Worm (Caenorhabditis elegans) whole organism, early embryonic: ENCODE results near the gene ttr-49.

ENCODE experiments used
- B0310.2 ChIP-seq: sonication (generic microtip); optimal IDR thresholded peaks from 2 replicates; lab custom pipeline; 2016; ENCODE audit warnings: mild to moderate bottlenecking, missing genetic modification characterization, missing compliant biosample characterization
- F13C5.2 ChIP-seq: sonication (generic microtip); optimal IDR thresholded peaks from 2 replicates; lab custom pipeline; 2017; ENCODE audit warnings: mild to moderate bottlenecking, missing genetic modification characterization, inconsistent platforms, missing compliant biosample characterization
- aly-1 ChIP-seq: sonication (generic microtip); optimal IDR thresholded peaks from 2 replicates; lab custom pipeline; 2016; ENCODE audit warnings: missing genetic modification characterization, missing compliant biosample characterization
- ama-1 ChIP-seq: fragments of 150-350 bp; optimal IDR thresholded peaks from 2 replicates; lab custom pipeline; 2014
- ceh-36 ChIP-seq: sonication (generic microtip); optimal IDR thresholded peaks from 2 replicates; lab custom pipeline; 2016; ENCODE audit warnings: missing genetic modification characterization, inconsistent platforms, missing compliant biosample characterization
- ets-7 ChIP-seq: sonication (generic microtip); optimal IDR thresholded peaks from 2 replicates; lab custom pipeline; 2016; ENCODE audit warnings: missing genotype, missing genetic modification characterization, missing compliant biosample characterization
- flt-1 ChIP-seq: fragments of 200-800 bp; sonication (Bioruptor generic); IDR thresholded peaks from 2 replicates; pipeline ENCODE4 v1.3.6; 2022; ENCODE audit warnings: missing genetic modification characterization, missing compliant biosample characterization
- hmbx-1 ChIP-seq: sonication (generic microtip); optimal IDR thresholded peaks from 2 replicates; lab custom pipeline; 2016; ENCODE audit warnings: mild to moderate bottlenecking, missing genetic modification characterization, missing compliant biosample characterization
- hmg-4 ChIP-seq: fragments of 200-800 bp; sonication (Bioruptor generic); optimal IDR thresholded peaks from 2 replicates; lab custom pipeline; 2018; ENCODE audit warnings: mild to moderate bottlenecking, missing genetic modification characterization, missing compliant biosample characterization
- hnd-1 ChIP-seq: sonication (generic microtip); optimal IDR thresholded peaks from 2 replicates; lab custom pipeline; 2016; ENCODE audit warnings: missing genetic modification characterization, missing compliant biosample characterization
- pes-1 ChIP-seq: fragments of 200-800 bp; sonication (Bioruptor generic); IDR thresholded peaks from 2 replicates; pipeline ENCODE4 v1.3.6; 2022; ENCODE audit warnings: missing genetic modification reagents, missing genetic modification characterization, missing compliant biosample characterization
- scrt-1 ChIP-seq: fragments of 200-800 bp; sonication (Bioruptor generic); IDR thresholded peaks from 2 replicates; pipeline ENCODE4 v1.3.6; 2022; ENCODE audit warnings: missing genetic modification characterization, missing compliant biosample characterization
- sea-1 ChIP-seq: fragments of 200-800 bp; sonication (Bioruptor generic); conservative IDR thresholded peaks from 2 replicates; pipeline ENCODE4 v1.3.6; 2022; ENCODE audit warnings: missing genetic modification characterization, missing compliant biosample characterization
- tbx-11 ChIP-seq: fragments of 200-800 bp; sonication (Bioruptor generic); IDR thresholded peaks from 2 replicates; pipeline ENCODE4 v1.3.6; 2022; ENCODE audit warnings: missing genetic modification characterization, missing compliant biosample characterization
- tbx-37 ChIP-seq: fragments of 200-800 bp; sonication (Bioruptor generic); conservative IDR thresholded peaks from 2 replicates; pipeline ENCODE4 v1.3.6; 2022; ENCODE audit warnings: missing genetic modification reagents, missing genetic modification characterization, missing compliant biosample characterization
- tra-4 ChIP-seq: sonication (generic microtip); optimal IDR thresholded peaks from 2 replicates; lab custom pipeline; 2017; ENCODE audit warnings: missing genetic modification characterization, missing compliant biosample characterization

The ttr-49 gene

DNA sequence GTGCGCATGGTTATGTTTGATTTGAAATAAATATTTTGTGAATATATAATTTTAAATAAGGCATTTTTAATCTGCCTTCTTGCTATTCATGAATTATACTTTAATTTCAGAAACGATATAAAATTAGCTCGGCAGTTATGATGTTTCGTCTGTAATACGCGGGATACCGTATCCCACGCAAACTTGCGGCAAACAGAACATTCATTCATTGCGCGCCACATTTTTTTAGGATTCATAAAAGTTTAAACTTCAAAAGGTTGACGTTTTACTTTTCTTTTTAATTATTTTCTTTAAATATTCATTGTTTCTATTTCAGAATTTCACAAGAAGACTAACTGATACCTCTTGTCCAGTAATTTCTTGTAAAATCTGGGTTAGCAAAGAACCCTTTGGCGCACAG lies 33.4 kb downstream of the ttr-49 start, which contains the start of gene tag-153:
TSS of gene tag-153 (plus strand) at position 200 of the 400 bp plus-strand sequence.
- no peak for TF ChIP-seq ceh-36 (tag; lab: Kevin White, UChicago)
- TF ChIP-seq flt-1 (GFP tag; lab: Robert Waterston, UW), result no peak
- no peak for TF ChIP-seq hmbx-1 (tag; lab: Kevin White, UChicago)
- no peak for TF ChIP-seq B0310.2 (tag; lab: Kevin White, UChicago)
- TF ChIP-seq ama-1 (lab: Kevin White, UChicago), result no peak
- TF ChIP-seq aly-1 (tag; lab: Kevin White, UChicago), result no peak
- no peak for TF ChIP-seq tra-4 (tag; lab: Kevin White, UChicago)
- no peak for TF ChIP-seq sea-1
- TF ChIP-seq hnd-1 (tag; lab: Kevin White, UChicago), result no peak
- TF ChIP-seq tbx-37 (GFP tag; lab: Robert Waterston, UW), result no peak
- TF ChIP-seq pes-1 (GFP tag; lab: Robert Waterston, UW), result no peak

DNA sequence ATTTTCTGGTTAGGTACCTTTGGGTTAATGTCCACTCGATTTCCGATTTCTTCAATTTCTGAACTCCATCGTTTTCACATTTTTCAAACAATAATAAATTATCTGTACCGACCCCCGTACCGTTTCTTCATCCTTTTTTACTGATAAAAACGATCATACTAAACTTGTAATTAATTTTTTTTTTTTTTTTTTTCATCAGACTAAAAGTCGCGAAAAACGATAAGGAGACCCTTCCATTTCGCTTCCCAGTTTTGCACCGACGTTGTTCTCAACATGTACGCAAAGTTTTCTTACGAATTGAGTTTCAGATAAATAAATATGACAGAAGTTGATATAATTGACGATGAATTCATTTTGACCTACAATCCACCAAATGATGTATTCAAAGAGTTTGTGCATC lies 35.1 kb downstream of the ttr-49 start, which contains the start of gene F44A2.7:
TSS of gene F44A2.7 (plus strand) at position 301 of the 400 bp plus-strand sequence.
- TF ChIP-seq hmg-4 (GFP tag; lab: Kevin White, UChicago), result no peak
- TF ChIP-seq scrt-1 (GFP tag; lab: Robert Waterston, UW), result no peak
- no peak for TF ChIP-seq B0310.2 (tag; lab: Kevin White, UChicago)
- TF ChIP-seq flt-1 (GFP tag; lab: Robert Waterston, UW), result no peak

DNA sequence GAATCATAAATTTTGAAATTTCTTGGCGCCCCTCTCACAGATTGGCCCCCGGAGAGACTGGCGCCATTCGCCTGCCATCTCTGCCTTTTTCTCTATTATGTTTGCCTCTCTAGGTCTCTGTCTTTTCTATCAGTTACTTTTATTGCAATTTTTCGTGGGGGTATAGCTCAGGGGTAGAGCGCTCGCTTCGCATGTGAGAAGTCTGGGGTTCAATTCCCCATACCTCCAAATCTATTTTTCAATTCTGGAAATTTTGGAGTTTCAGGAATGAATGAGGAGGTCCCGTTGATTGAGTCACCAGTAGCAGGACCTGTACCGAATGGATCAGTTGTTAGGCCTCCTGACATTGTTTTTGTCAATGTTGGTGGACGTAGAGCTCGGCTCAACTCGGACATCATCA lies 38.3 kb downstream of the ttr-49 start, which contains the start of gene kvs-3:
TSS of gene kvs-3 (plus strand) at position 266 of the 400 bp plus-strand sequence.
- TF ChIP-seq B0310.2 (tag; lab: Kevin White, UChicago) (no peak), ama-1 (lab: Kevin White, UChicago) (no peak), flt-1 (GFP tag; lab: Robert Waterston, UW) (0 out of 2 replicates have a peak, but pooled peaks have one; percentile 18), pes-1 (GFP tag; lab: Robert Waterston, UW) (peak; percentile 68), hmg-4 (GFP tag; lab: Kevin White, UChicago) (no peak), tbx-11 (GFP tag; lab: Robert Waterston, UW) (peak; percentile 49; the same call in 1 of the 2 replicates)

ce11 chrV:9316970-9317369 lies 39.3 kb downstream of the ttr-49 start:
- no peak for TF ChIP-seq pes-1 (GFP tag; lab: Robert Waterston, UW)
- TF ChIP-seq tbx-11 (GFP tag; lab: Robert Waterston, UW), result no peak
- no peak for TF ChIP-seq ceh-36 (tag; lab: Kevin White, UChicago)
- no peak for TF ChIP-seq tbx-37 (GFP tag; lab: Robert Waterston, UW)
- TF ChIP-seq hmg-4 (GFP tag; lab: Kevin White, UChicago), result no peak
- TF ChIP-seq hnd-1 (tag; lab: Kevin White, UChicago), result no peak
- no peak for TF ChIP-seq F13C5.2 (tag; lab: Kevin White, UChicago)
- TF ChIP-seq sea-1, result no peak

DNA sequence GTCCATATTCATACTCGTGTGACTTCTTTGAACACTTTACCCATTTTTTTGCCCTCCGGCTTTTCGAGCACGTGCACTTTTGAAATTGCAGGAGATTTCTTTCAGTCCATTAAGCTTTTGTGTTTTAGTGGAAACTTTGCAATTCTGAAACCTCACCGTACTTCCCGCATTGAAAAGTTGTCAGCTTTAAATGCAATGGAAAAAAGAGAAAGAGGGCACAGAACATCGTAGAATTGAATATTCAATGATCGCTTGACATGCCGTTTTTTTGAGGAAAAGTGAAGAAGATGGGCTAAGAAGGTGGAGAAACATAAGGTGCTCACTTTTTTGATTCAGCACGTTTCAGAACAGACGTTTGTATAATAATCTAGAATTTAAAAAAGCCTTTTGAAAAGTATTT lies 41.9 kb downstream of the ttr-49 start:
- no peak for TF ChIP-seq hmbx-1 (tag; lab: Kevin White, UChicago)
- TF ChIP-seq hmg-4 (GFP tag; lab: Kevin White, UChicago), result no peak
- TF ChIP-seq ets-7, result no peak
- no peak for TF ChIP-seq tbx-37 (GFP tag; lab: Robert Waterston, UW)
- TF ChIP-seq ama-1 (lab: Kevin White, UChicago), result no peak
- no peak for TF ChIP-seq B0310.2 (tag; lab: Kevin White, UChicago)
- TF ChIP-seq hnd-1 (tag; lab: Kevin White, UChicago), result no peak
- no peak for TF ChIP-seq ceh-36 (tag; lab: Kevin White, UChicago)
- TF ChIP-seq sea-1, result no peak
- no peak for TF ChIP-seq F13C5.2 (tag; lab: Kevin White, UChicago)
- TF ChIP-seq pes-1 (GFP tag; lab: Robert Waterston, UW), result no peak

DNA sequence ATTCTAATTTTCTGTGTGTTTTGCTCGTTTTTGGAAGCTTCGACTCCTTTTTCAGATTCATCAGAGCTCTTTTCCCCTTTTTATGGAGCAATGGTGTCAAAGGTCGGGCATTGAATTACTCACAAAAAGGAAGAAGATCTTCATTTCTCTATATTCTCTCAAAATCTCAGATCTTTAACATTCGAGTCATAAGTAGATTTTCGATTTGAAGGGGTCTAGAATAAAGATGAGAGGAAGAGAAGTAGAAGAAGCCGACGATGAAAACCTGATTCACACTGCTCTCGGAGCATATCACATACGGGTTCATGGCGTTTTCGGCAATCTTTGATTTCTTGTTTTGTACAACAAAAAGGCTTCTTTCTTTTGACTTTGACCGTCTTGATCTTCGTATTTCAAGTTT lies 43.9 kb downstream of the ttr-49 start:
- TF ChIP-seq sea-1, result no peak
- TF ChIP-seq scrt-1 (GFP tag; lab: Robert Waterston, UW), result no peak
- TF ChIP-seq pes-1 (GFP tag; lab: Robert Waterston, UW), result no peak
